Worm (Caenorhabditis elegans): ENCODE measurements around the gene col-115.

DNA sequence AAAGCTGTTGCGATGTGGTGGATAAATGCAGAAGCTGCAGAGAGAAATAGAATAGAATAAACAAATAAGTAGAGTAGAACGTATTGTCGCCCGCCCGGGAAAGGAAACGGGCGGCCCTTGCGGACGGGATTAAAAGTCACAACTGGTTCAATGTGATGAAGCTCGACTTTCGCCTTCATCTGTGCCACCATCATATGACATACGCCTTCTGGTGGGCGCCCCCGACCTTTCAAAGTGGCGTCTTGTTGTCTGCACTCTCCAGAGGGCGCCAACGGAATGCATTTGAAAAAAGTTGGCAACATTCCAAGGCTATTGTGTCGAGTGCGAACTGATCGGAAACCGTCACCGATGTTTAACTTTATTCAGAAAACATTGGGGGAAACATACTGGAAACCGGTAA lies 45.2 kb upstream of the col-115 start:
- TF ChIP-seq ctbp-1 (GFP tag; IDR thresholded peaks at IDR 0.05) (no peak), lin-13 (GFP tag; optimal IDR thresholded peaks at IDR 0.05) (no peak), tra-1 (GFP tag; IDR thresholded peaks at IDR 0.05) (no peak), mdl-1 (tag; optimal IDR thresholded peaks at IDR 0.05) (no peak), dpl-1 (GFP tag; optimal IDR thresholded peaks at IDR 0.05) (no peak), pha-4 (GFP tag; IDR thresholded peaks at IDR 0.05) (no peak), pha-4 (tag; optimal IDR thresholded peaks at IDR 0.05) (no peak), ceh-32 (tag; optimal IDR thresholded peaks at IDR 0.05; ENCODE audit: poor library complexity) (no peak), nhr-11 (tag; optimal IDR thresholded peaks at IDR 0.05) (no peak), lin-38 (GFP tag; IDR thresholded peaks at IDR 0.05) (no peak), arid-1 (GFP tag; conservative IDR thresholded peaks at IDR 0.05) (no peak), daf-8 (GFP tag; IDR thresholded peaks at IDR 0.05) (no peak)

All from whole organism, L4 larva.